Worm (Caenorhabditis elegans): ENCODE measurements around the gene T14E8.2.
A peak's percentile ranks its signal among the peaks of the same experiment; 100 is the strongest.

T14E8.2 gene

ce11 chrX:6510627-6511026, 32.2 kb upstream of the T14E8.2 start, which contains the start of gene ttr-36:
ttr-36 (plus strand) TSS chrX:6510927.
- TF ChIP-seq fkh-10 (GFP tag; optimal IDR thresholded peaks at IDR 0.05) (no peak), F16B12.6 (tag; optimal IDR thresholded peaks at IDR 0.05) (no peak), pax-3 (tag; optimal IDR thresholded peaks at IDR 0.05) (no peak), vab-15 (tag; optimal IDR thresholded peaks at IDR 0.05) (no peak), grh-1 (GFP tag; IDR thresholded peaks at IDR 0.05) (no peak), lin-15B (tag; optimal IDR thresholded peaks at IDR 0.05) (no peak), nhr-19 (GFP tag; conservative IDR thresholded peaks at IDR 0.05) (no peak), nhr-84 (tag; optimal IDR thresholded peaks at IDR 0.05) (no peak), dpl-1 (GFP tag; optimal IDR thresholded peaks at IDR 0.05) (no peak), mep-1 (tag; optimal IDR thresholded peaks at IDR 0.05) (no peak), ets-5 (GFP tag; IDR thresholded peaks at IDR 0.05) (no peak), blmp-1 (tag; optimal IDR thresholded peaks at IDR 0.05) (no peak), unc-62 (GFP tag; optimal IDR thresholded peaks at IDR 0.05) (no peak), nhr-77 (tag; optimal IDR thresholded peaks at IDR 0.05) (no peak), snpc-4 (tag; optimal IDR thresholded peaks at IDR 0.05) (no peak), swsn-7 (tag; optimal IDR thresholded peaks at IDR 0.05) (no peak), nhr-90 (tag; optimal IDR thresholded peaks at IDR 0.05; ENCODE audit: poor library complexity) (no peak)

ce11 chrX:6511985-6512384, 30.8 kb upstream of the T14E8.2 start, which contains the start of gene ttr-35:
ttr-35 (plus strand) TSS chrX:6512285.
- TF ChIP-seq tbx-2 (tag; optimal IDR thresholded peaks at IDR 0.05) (no peak), hpl-2 (GFP tag; optimal IDR thresholded peaks at IDR 0.05) (no peak), nhr-28 (tag; optimal IDR thresholded peaks at IDR 0.05) (no peak), egl-13 (tag; optimal IDR thresholded peaks at IDR 0.05) (no peak), unc-130 (tag; optimal IDR thresholded peaks at IDR 0.05) (no peak), zag-1 (tag; optimal IDR thresholded peaks at IDR 0.05) (no peak), mdl-1 (tag; optimal IDR thresholded peaks at IDR 0.05) (no peak), ceh-8 (GFP tag; optimal IDR thresholded peaks at IDR 0.05) (no peak), mef-2 (tag; optimal IDR thresholded peaks at IDR 0.05) (no peak), grh-1 (GFP tag; IDR thresholded peaks at IDR 0.05) (no peak), ama-1 (optimal IDR thresholded peaks at IDR 0.05) (no peak), jun-1 (tag; optimal IDR thresholded peaks at IDR 0.05) (no peak), lin-13 (GFP tag; optimal IDR thresholded peaks at IDR 0.05) (no peak)

- TF ChIP-seq elt-2 (tag; optimal IDR thresholded peaks at IDR 0.05) = peak; percentile 45
- TF ChIP-seq nhr-20 (tag; optimal IDR thresholded peaks at IDR 0.05) = peak; percentile 5
- peak in 5 of 6 experiments; percentile 41 to 75 (median 56) for TF ChIP-seq elt-3 (tag; optimal IDR thresholded peaks at IDR 0.05)
- TF ChIP-seq lin-14 (GFP tag; optimal IDR thresholded peaks at IDR 0.05) = peak; percentile 18
- no peak for TF ChIP-seq lin-15B (tag; optimal IDR thresholded peaks at IDR 0.05)
- peak; percentile 78 for TF ChIP-seq blmp-1 (tag; optimal IDR thresholded peaks at IDR 0.05)
- TF ChIP-seq grh-1 (GFP tag; IDR thresholded peaks at IDR 0.05) = no peak
Observed at ce11 chrX:6514466-6514865, 28.3 kb upstream of the T14E8.2 start.

- no peak for TF ChIP-seq skn-1 (tag; optimal IDR thresholded peaks at IDR 0.05)
- no peak for TF ChIP-seq fkh-4 (tag; optimal IDR thresholded peaks at IDR 0.05; ENCODE audit: borderline replicate concordance)
- peak; percentile 100 for TF ChIP-seq blmp-1 (tag; optimal IDR thresholded peaks at IDR 0.05)
- no peak for TF ChIP-seq unc-130 (tag; optimal IDR thresholded peaks at IDR 0.05)
- no peak for TF ChIP-seq nhr-19 (GFP tag; conservative IDR thresholded peaks at IDR 0.05)
Observed at ce11 chrX:6515267-6515666, 27.5 kb upstream of the T14E8.2 start.

All from whole organism, L1 larva.